Fruit fly (Drosophila melanogaster) ovary, adult (tissue): ENCODE data around the gene Hez.

ENCODE experiments used
- CG17801 ChIP-seq: fragments of 200-800 bp; optimal IDR thresholded peaks from 2 replicates; lab custom pipeline; 2019; ENCODE audit warnings: missing biosample characterization, mild to moderate bottlenecking, missing genetic modification characterization, moderate library complexity; ENCODE audit not compliant: partially characterized antibody

Gene Hez

DNA sequence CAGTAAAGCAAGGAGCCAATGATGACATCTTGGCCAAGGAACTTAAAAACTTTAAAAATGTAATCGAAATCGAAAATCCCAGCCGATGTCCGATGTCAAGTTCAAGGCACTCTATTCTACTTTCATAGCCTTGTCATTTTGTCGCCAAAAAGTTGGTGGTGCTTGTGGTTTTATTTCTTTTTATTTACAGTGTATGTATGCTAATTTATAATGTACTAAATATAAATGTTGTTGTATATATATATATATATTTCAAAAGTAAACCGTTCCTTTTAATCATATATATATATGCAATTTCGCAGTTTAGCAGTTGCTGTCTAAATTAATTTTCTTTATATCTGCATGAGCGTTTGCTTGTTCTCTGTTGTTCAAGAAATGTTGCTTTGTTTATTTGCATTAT is at the start of gene Hez, which contains the start of gene CG6709:
Hez (minus strand) TSS at position 101 of the 400 bp plus-strand sequence.
CG6709 (minus strand) TSS at position 101 of the 400 bp plus-strand sequence.
- TF ChIP-seq CG17801 (GFP tag; lab: Kevin White, UChicago), result no peak

DNA sequence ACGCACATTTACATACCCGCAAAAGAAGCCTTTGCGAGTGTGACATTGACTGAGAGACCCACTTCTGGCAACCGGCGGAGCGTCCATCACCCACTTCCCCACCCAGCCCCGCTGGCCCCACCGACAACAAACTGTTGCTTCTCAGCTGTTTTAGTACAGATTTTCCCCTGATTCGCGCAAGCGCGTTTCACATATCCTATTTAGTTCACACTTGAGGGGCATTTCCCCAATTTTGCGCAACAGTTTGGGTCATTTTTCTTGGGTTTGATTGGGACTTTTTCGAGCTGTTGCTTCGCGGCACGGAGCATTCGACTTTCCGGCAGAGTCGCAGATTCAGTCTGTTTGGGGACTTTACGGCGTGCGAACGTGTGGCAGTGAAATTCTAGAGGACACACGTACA is 32.6 kb upstream of the Hez start:
- TF ChIP-seq CG17801 (GFP tag; lab: Kevin White, UChicago), result no peak

dm6 chr3L:9907719-9908170 is 13.2 kb upstream of the Hez start, which contains the start of gene bma:
bma (plus strand) TSS chr3L:9908120.
- no peak for TF ChIP-seq CG17801 (GFP tag; lab: Kevin White, UChicago)

DNA sequence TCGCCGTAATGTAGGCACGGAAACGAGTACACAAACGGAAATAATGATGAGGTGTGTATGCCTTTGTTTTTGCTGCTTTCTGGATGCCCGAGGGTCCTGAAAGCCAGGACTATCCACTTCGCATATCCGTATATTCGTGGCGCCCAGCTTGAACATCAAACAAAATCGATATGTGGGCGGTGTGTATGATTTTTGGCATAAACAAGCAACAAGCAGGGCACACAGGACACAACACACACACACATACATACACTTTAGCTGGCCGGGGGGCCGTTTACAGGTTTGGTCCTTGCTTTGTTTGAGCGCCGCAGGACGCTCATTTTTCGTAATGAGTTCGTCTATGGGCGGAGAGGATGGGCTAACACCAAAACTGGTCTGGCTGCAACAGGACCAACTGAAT is 10.4 kb upstream of the Hez start:
- no peak for TF ChIP-seq CG17801 (GFP tag; lab: Kevin White, UChicago)

DNA sequence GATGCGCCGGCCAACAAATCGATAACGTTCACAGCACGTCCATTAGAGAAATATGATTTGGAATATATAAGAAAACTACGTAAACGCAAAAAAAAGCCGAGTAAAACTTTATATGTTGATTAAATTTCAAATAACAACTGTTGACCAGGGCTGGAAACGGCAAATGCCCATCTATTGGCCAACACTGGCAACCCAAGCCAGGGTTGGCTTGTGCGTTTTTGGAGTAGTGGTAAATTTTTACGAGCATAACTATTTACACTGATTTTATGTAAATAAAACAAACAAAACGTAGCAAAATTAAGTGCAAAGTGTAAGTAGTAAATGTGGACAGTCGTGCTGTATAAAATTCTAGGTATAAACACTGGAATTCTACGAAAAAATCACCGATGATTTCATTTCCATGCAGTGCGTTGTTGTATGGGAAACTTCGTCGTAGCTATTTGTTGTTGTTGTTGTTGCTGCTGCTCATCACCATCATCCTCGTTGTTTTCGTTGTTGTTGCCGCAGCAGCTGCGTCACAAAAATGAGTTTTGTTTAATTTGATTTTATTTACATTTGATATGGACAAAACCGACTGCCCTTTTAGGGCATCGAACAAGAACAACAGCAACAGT is 4.6 kb upstream of the Hez start, which contains the start of gene nudE:
nudE (plus strand) TSS at position 196 of the 614 bp plus-strand sequence.
- peak; percentile 18 for TF ChIP-seq CG17801 (GFP tag; lab: Kevin White, UChicago)

dm6 chr3L:9898355-9898754 is 3.8 kb upstream of the Hez start, which contains the start of the genes CG6707 and CG46387:
CG6707 (minus strand) TSS chr3L:9898575.
CG46387 (plus strand) TSS chr3L:9898626.
- TF ChIP-seq CG17801 (GFP tag; lab: Kevin White, UChicago), result peak; percentile 13

DNA sequence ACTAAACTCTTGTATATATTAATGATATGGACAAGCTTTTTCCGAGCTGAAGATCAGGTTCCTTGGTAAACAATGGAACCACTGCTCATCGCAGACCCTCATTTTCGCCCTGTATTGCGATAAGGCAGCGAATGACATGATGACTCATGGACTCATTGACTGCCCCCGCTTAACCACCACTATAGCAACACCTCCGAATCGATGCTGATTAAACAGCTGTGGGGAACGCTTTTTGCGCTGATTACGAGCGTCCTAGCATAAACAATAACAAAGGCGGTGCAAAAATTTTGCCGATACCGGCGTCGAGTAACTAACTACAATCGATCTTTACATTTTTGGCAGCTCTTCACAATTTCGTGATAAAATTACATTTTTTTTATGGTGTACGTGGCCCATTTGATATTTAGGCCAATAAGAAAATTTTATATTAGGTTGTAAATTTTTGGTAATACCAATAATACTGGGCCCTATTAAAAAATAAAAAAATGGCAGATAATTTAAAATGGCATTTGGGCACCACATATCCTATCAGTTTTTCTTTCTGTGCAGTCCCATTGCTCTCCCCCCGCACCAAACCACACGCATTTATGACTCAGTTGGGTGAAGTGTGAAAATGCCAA is 2.7 kb upstream of the Hez start:
- no peak for TF ChIP-seq CG17801 (GFP tag; lab: Kevin White, UChicago)

- no peak for TF ChIP-seq CG17801 (GFP tag; lab: Kevin White, UChicago)
Observed at dm6 chr3L:9893983-9894382, 560 bp downstream of the Hez start.

DNA sequence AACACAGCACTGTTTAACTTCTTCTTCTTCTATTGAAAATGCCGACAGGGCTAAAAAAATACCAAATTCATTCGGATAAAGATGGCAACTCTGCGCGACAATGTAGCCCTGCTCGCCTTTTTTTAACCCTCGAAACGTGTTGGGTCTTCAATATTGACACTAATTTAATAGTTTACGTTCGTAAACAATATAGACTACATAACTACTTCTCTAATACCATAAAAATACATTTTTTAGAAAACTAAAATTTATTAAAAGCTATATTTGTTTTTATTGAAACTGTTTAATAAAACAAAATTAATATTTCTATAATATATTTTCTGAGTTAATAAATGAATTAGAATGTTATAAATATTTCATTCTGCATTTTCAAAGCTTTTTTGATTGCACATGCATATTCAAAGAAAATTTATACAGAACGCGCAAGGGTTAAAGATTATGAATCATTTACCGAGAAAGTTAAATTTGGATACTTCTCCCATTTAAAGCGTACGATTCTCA is 5.9 kb downstream of the Hez start, which contains the start of the genes Taf2 and CalpB:
Taf2 (minus strand) TSS at position 54 of the 501 bp plus-strand sequence.
CalpB (plus strand) TSS at position 133 of the 501 bp plus-strand sequence.
- peak; percentile 93 for TF ChIP-seq CG17801 (GFP tag; lab: Kevin White, UChicago)

- no peak for TF ChIP-seq CG17801 (GFP tag; lab: Kevin White, UChicago)
Observed at dm6 chr3L:9878685-9879084, 15.9 kb downstream of the Hez start, which contains the start of gene CG34382. CG34382 (plus strand) TSS chr3L:9878985.

DNA sequence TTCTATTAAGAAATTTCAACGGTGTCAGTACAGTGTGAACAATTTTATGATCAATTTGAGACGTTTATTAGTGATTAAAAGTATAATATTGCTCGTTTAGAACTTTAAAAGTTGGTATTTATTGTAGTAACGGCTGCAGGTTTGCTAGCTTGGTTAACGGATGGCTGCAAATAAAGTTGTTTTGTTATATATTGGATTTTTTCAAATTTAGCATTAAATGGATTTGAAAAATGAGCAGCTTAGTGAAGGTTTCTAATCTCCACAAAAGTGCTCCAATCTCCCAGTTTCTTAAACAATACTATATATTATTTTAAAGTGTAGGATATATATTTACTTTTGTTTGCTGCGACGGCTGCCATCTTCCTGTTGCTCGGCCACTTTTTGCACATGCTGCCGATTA is 22.5 kb downstream of the Hez start:
- no peak for TF ChIP-seq CG17801 (GFP tag; lab: Kevin White, UChicago)

dm6 chr3L:9865053-9865442 is 29.5 kb downstream of the Hez start:
- no peak for TF ChIP-seq CG17801 (GFP tag; lab: Kevin White, UChicago)

DNA sequence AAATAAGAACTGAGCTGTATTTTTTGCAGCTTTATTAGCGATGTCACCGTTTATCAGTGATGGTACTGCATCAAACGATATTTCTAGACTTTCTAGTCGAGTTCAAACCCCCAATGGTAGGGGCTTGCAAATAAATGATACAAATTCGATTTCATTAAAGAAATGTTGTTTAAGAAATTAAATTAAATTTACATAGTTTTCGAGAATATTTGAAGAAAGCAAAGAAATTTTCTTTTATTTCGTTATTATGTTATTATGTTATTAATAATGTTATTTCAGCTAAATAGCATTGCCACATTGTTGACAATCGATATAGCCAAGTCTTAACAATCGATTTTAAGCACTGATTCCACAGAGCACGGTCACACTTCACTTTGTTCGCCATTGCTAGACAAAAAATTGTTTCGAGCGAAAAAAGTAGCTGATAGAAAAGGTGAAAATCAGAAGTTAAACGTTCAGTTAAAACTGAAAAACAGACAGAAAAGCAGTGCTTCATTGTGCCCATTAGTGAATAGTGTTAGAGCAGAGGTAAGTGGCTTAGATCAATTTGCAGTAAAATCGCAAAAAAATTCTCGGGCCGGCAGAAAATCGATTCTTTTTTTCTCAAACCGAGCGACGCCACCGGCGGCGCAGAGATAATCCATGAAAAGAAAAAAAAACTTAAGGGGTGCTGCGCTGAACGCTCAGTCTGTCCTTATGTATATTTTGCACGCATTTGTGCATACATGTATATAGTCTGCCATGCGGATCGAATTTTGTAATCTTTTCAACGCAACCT is 30.1 kb downstream of the Hez start, which contains the start of the genes iPLA2-VIA and Ciz1:
iPLA2-VIA (minus strand) TSS at position 75 of the 778 bp plus-strand sequence.
Ciz1 (plus strand) TSS at position 365 of the 778 bp plus-strand sequence.
- peak; percentile 4 for TF ChIP-seq CG17801 (GFP tag; lab: Kevin White, UChicago)

- no peak for TF ChIP-seq CG17801 (GFP tag; lab: Kevin White, UChicago)
Observed at dm6 chr3L:9863656-9864055, 30.9 kb downstream of the Hez start.
